Fruit fly (Drosophila melanogaster): ENCODE measurements around the gene CG43630.

DNA sequence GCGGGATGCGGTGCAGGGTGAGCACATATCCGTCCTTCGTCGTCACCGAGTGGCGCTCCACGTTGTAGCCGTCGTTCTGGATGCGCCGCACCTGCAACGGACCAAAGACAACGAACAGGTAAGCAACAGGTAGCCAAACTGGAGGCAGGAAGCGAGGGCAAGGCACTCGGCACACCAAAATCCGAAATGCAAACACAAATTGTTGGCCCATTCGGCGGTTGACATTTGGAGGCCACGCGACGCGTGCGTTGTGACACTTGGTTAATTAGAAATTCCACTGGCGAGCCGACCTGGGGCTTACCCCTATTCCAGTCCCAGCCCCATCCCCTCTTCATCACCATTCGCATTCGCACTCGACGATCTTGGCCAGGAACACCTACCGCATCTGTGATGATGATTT, 34.4 kb downstream of the CG43630 start:
- TF ChIP-seq pan (optimal IDR thresholded peaks at IDR 0.05) (no peak), CG8478 (optimal IDR thresholded peaks at IDR 0.05) (no peak), Dll (optimal IDR thresholded peaks at IDR 0.05) (no peak), EcR (GFP tag; optimal IDR thresholded peaks at IDR 0.05) (no peak), usp (GFP tag; optimal IDR thresholded peaks at IDR 0.05) (no peak)

Measured in whole organism.